Worm (Caenorhabditis elegans): Measurements from ENCODE around the gene ymel-1.

- TF ChIP-seq unc-86 (tag; optimal IDR thresholded peaks at IDR 0.05) (no peak), pha-4 (tag; optimal IDR thresholded peaks at IDR 0.05) (no peak), pros-1 (tag; optimal IDR thresholded peaks at IDR 0.05) (no peak)
These were observed 55.0 kb downstream of the ymel-1 start, which contains the start of gene cul-1 for ce11 chrIII:10470927-10471326.

Measured in whole organism, late embryonic.